Fruit fly (Drosophila melanogaster) whole organism, embryonic: ENCODE data around the gene p115.

ENCODE experiments used
- Antp ChIP-seq: fragments of 200-800 bp; sonication (Bioruptor generic); optimal IDR thresholded peaks from 3 replicates; lab custom pipeline; 2016; ENCODE audit warnings: missing biosample characterization, missing genetic modification characterization
- CG1024 ChIP-seq: fragments of 200-800 bp; sonication (Bioruptor generic); IDR thresholded peaks from 2 replicates; pipeline ENCODE4 v1.3.6; 2022; ENCODE audit warnings: missing biosample characterization, missing genetic modification characterization
- CG10431 ChIP-seq: fragments of 200-800 bp; sonication (Bioruptor generic); optimal IDR thresholded peaks from 3 replicates; lab custom pipeline; 2018; ENCODE audit warnings: missing biosample characterization, mild to moderate bottlenecking, missing genetic modification characterization
- CG10979 ChIP-seq: fragments of 200-800 bp; sonication (Bioruptor generic); optimal IDR thresholded peaks from 2 replicates; lab custom pipeline; 2018; ENCODE audit warnings: missing biosample characterization, mild to moderate bottlenecking, missing genetic modification characterization, moderate library complexity
- CG12299 ChIP-seq: fragments of 200-800 bp; sonication (Bioruptor generic); optimal IDR thresholded peaks from 2 replicates; lab custom pipeline; 2018; ENCODE audit warnings: missing biosample characterization, mild to moderate bottlenecking, missing genetic modification characterization
- CG13296 ChIP-seq: fragments of 200-800 bp; sonication (Bioruptor generic); optimal IDR thresholded peaks from 3 replicates; lab custom pipeline; 2018; ENCODE audit warnings: missing biosample characterization, mild to moderate bottlenecking, missing genetic modification characterization
- CG15073 ChIP-seq: fragments of 200-800 bp; sonication (Bioruptor generic); optimal IDR thresholded peaks from 2 replicates; lab custom pipeline; 2016; ENCODE audit warnings: missing biosample characterization, missing genetic modification characterization
- CG1603 ChIP-seq: fragments of 200-800 bp; sonication (Bioruptor generic); optimal IDR thresholded peaks from 2 replicates; lab custom pipeline; 2019; ENCODE audit warnings: missing biosample characterization, mild to moderate bottlenecking, missing genetic modification characterization, moderate library complexity
- CG17328 ChIP-seq: fragments of 200-800 bp; sonication (Bioruptor generic); IDR thresholded peaks from 2 replicates; pipeline ENCODE4 v1.3.6; 2022; ENCODE audit warnings: missing biosample characterization, missing genetic modification characterization
- CG17359 ChIP-seq: fragments of 200-800 bp; sonication (Bioruptor generic); optimal IDR thresholded peaks from 3 replicates; lab custom pipeline; 2018; ENCODE audit warnings: missing biosample characterization, mild to moderate bottlenecking, missing genetic modification characterization, moderate library complexity
- CG17361 ChIP-seq: fragments of 200-800 bp; sonication (Bioruptor generic); IDR thresholded peaks from 3 replicates; pipeline ENCODE4 v1.3.6; 2022; ENCODE audit warnings: missing biosample characterization, missing genetic modification characterization
- CG18764 ChIP-seq: fragments of 200-800 bp; sonication (Bioruptor generic); optimal IDR thresholded peaks from 3 replicates; lab custom pipeline; 2016; ENCODE audit warnings: missing biosample characterization, missing genetic modification characterization
- CG2116 ChIP-seq: fragments of 200-800 bp; sonication (Bioruptor generic); optimal IDR thresholded peaks from 3 replicates; lab custom pipeline; 2018; ENCODE audit warnings: missing biosample characterization, mild to moderate bottlenecking, missing genetic modification characterization
- CG2120 ChIP-seq: fragments of 200-800 bp; sonication (Bioruptor generic); optimal IDR thresholded peaks from 3 replicates; lab custom pipeline; 2016; ENCODE audit warnings: missing biosample characterization, missing genetic modification characterization
- CG2712 ChIP-seq: fragments of 200-800 bp; optimal IDR thresholded peaks from 3 replicates; lab custom pipeline; 2019; ENCODE audit warnings: missing biosample characterization, mild to moderate bottlenecking, missing genetic modification characterization, moderate library complexity
- CG3847 ChIP-seq: fragments of 200-800 bp; sonication (Bioruptor generic); IDR thresholded peaks from 2 replicates; pipeline ENCODE4 v1.3.6; 2022; ENCODE audit warnings: missing biosample characterization, missing genetic modification characterization
- CG4424 ChIP-seq: fragments of 200-800 bp; sonication (Bioruptor generic); optimal IDR thresholded peaks from 3 replicates; lab custom pipeline; 2016; ENCODE audit warnings: missing biosample characterization, missing genetic modification characterization
- CG7357 ChIP-seq: fragments of 200-800 bp; sonication (Bioruptor generic); IDR thresholded peaks from 3 replicates; pipeline ENCODE4 v1.3.6; 2022; ENCODE audit warnings: missing biosample characterization, missing genetic modification characterization
- Dip3 ChIP-seq: fragments of 200-800 bp; sonication (Bioruptor generic); optimal IDR thresholded peaks from 3 replicates; lab custom pipeline; 2016; ENCODE audit warnings: missing biosample characterization, missing genetic modification characterization
- E2f1 ChIP-seq: fragments of 200-800 bp; sonication (Bioruptor generic); IDR thresholded peaks from 2 replicates; pipeline ENCODE4 v1.3.6; 2022; ENCODE audit warnings: missing biosample characterization, missing genetic modification characterization
- E2f2 ChIP-seq: fragments of 200-800 bp; sonication (Bioruptor generic); IDR thresholded peaks from 2 replicates; pipeline ENCODE4 v1.3.6; 2022; ENCODE audit warnings: missing biosample characterization, missing genetic modification characterization
- Gsc ChIP-seq: fragments of 200-800 bp; sonication (Bioruptor generic); IDR thresholded peaks from 2 replicates; pipeline ENCODE4 v1.3.6; 2022; ENCODE audit warnings: missing biosample characterization, missing genetic modification characterization
- MBD-R2 ChIP-seq: fragments of 200-800 bp; sonication (Bioruptor generic); IDR thresholded peaks from 2 replicates; pipeline ENCODE4 v1.3.6; 2022; ENCODE audit warnings: missing biosample characterization, missing genetic modification characterization
- Ravus ChIP-seq: fragments of 200-800 bp; sonication (Bioruptor generic); IDR thresholded peaks from 2 replicates; pipeline ENCODE4 v1.3.6; 2022; ENCODE audit warnings: missing biosample characterization, missing genetic modification characterization
- Sox102F ChIP-seq: fragments of 200-800 bp; sonication (Bioruptor generic); optimal IDR thresholded peaks from 2 replicates; lab custom pipeline; 2018; ENCODE audit warnings: missing biosample characterization, mild to moderate bottlenecking, missing genetic modification characterization, moderate library complexity
- Spps ChIP-seq: fragments of 200-800 bp; sonication (Bioruptor generic); optimal IDR thresholded peaks from 2 replicates; lab custom pipeline; 2018; ENCODE audit warnings: missing biosample characterization, mild to moderate bottlenecking, missing genetic modification characterization
- Usf ChIP-seq: fragments of 200-800 bp; sonication (Bioruptor generic); optimal IDR thresholded peaks from 2 replicates; lab custom pipeline; 2017; ENCODE audit warnings: missing genotype, missing biosample characterization, missing genetic modification characterization
- Xrp1 ChIP-seq: fragments of 200-800 bp; sonication (Bioruptor generic); IDR thresholded peaks from 2 replicates; pipeline ENCODE4 v1.3.6; 2022; ENCODE audit warnings: missing biosample characterization, missing genetic modification characterization
- abd-A ChIP-seq: fragments of 200-800 bp; sonication (Bioruptor generic); optimal IDR thresholded peaks from 3 replicates; lab custom pipeline; 2019; ENCODE audit warnings: missing biosample characterization, mild to moderate bottlenecking, missing genetic modification characterization, moderate library complexity
- caup ChIP-seq: fragments of 200-800 bp; sonication (Bioruptor generic); optimal IDR thresholded peaks from 3 replicates; lab custom pipeline; 2017; ENCODE audit warnings: missing biosample characterization, mild to moderate bottlenecking, missing genetic modification characterization, moderate library complexity; ENCODE audit not compliant: severe bottlenecking
- cwo ChIP-seq: fragments of 200-800 bp; sonication (Bioruptor generic); optimal IDR thresholded peaks from 3 replicates; lab custom pipeline; 2017; ENCODE audit warnings: missing biosample characterization, missing genetic modification characterization, mild to moderate bottlenecking, moderate library complexity, missing genetic modification reagents
- esg ChIP-seq: fragments of 200-800 bp; sonication (Bioruptor generic); conservative IDR thresholded peaks from 2 replicates; pipeline ENCODE4 v1.3.6; 2022; ENCODE audit warnings: missing biosample characterization, missing genetic modification characterization
- fu2 ChIP-seq: fragments of 200-800 bp; sonication (Bioruptor generic); optimal IDR thresholded peaks from 2 replicates; lab custom pipeline; 2016; ENCODE audit warnings: missing biosample characterization, missing genetic modification characterization
- hkb ChIP-seq, 2 experiments: fragments of 200-800 bp in 1 of 2; fragments of >200 bp in 1 of 2; sonication (Bioruptor generic) in 1 of 2; IDR thresholded peaks in 1 of 2; optimal IDR thresholded peaks in 1 of 2; 2 replicates each; pipeline versions ENCODE4 v1.3.6 to Lab custom; 2017 to 2022; ENCODE audit warnings: missing biosample characterization in 1 of 2, missing genetic modification characterization in 1 of 2
- ken ChIP-seq: fragments of 200-800 bp; sonication (Bioruptor generic); IDR thresholded peaks from 3 replicates; pipeline ENCODE4 v1.3.6; 2022; ENCODE audit warnings: missing biosample characterization, missing genetic modification characterization
- lab ChIP-seq: fragments of 200-800 bp; sonication (Bioruptor generic); optimal IDR thresholded peaks from 3 replicates; lab custom pipeline; 2017; ENCODE audit warnings: missing biosample characterization, missing genetic modification characterization, mild to moderate bottlenecking, moderate library complexity, missing genetic modification reagents
- lbe ChIP-seq: fragments of 200-800 bp; sonication (Bioruptor generic); optimal IDR thresholded peaks from 2 replicates; lab custom pipeline; 2016; ENCODE audit warnings: missing biosample characterization, mild to moderate bottlenecking, missing genetic modification characterization
- maf-S ChIP-seq: fragments of 200-800 bp; sonication (Bioruptor generic); optimal IDR thresholded peaks from 2 replicates; lab custom pipeline; 2016; ENCODE audit warnings: missing biosample characterization, missing genetic modification characterization
- onecut ChIP-seq: fragments of 200-800 bp; sonication (Bioruptor generic); IDR thresholded peaks from 2 replicates; pipeline ENCODE4 v1.3.6; 2022; ENCODE audit warnings: missing biosample characterization, missing genetic modification characterization
- psq ChIP-seq: fragments of 200-800 bp; sonication (Bioruptor generic); optimal IDR thresholded peaks from 2 replicates; lab custom pipeline; 2017; ENCODE audit warnings: missing biosample characterization, missing genetic modification characterization
- pum ChIP-seq: fragments of 200-800 bp; sonication (Bioruptor generic); optimal IDR thresholded peaks from 2 replicates; lab custom pipeline; 2016; ENCODE audit warnings: missing biosample characterization, missing genetic modification characterization
- ranshi ChIP-seq: fragments of 200-800 bp; sonication (Bioruptor generic); IDR thresholded peaks from 2 replicates; pipeline ENCODE4 v1.3.6; 2022; ENCODE audit warnings: missing biosample characterization, missing genetic modification characterization
- ro ChIP-seq: fragments of 200-800 bp; sonication (Bioruptor generic); IDR thresholded peaks from 2 replicates; pipeline ENCODE4 v1.3.6; 2022; ENCODE audit warnings: missing biosample characterization, missing genetic modification characterization
- slou ChIP-seq: fragments of 200-800 bp; sonication (Bioruptor generic); optimal IDR thresholded peaks from 3 replicates; lab custom pipeline; 2016; ENCODE audit warnings: missing biosample characterization, missing genetic modification characterization
- sqz ChIP-seq: fragments of 200-800 bp; sonication (Bioruptor generic); optimal IDR thresholded peaks from 3 replicates; lab custom pipeline; 2018; ENCODE audit warnings: missing biosample characterization, mild to moderate bottlenecking, missing genetic modification characterization
- sr ChIP-seq: fragments of 200-800 bp; sonication (Bioruptor generic); IDR thresholded peaks from 3 replicates; pipeline ENCODE4 v1.3.6; 2022; ENCODE audit warnings: missing biosample characterization, missing genetic modification characterization
- tll ChIP-seq, 2 experiments: fragments of 200-800 bp in 1 of 2; fragments of >200 bp in 1 of 2; sonication (Bioruptor generic) in 1 of 2; optimal IDR thresholded peaks; 2 replicates each; lab custom pipeline; 2017 to 2019; ENCODE audit warnings: missing biosample characterization in 2 of 2, missing genetic modification characterization in 2 of 2, mild to moderate bottlenecking in 1 of 2, moderate library complexity in 1 of 2
- tna ChIP-seq: fragments of 200-800 bp; sonication (Bioruptor generic); IDR thresholded peaks from 2 replicates; pipeline ENCODE4 v1.3.6; 2022; ENCODE audit warnings: missing biosample characterization, missing genetic modification characterization; ENCODE audit not compliant: partially characterized antibody
- twi ChIP-seq: fragments of 200-800 bp; optimal IDR thresholded peaks from 2 replicates; lab custom pipeline; 2019; ENCODE audit warnings: missing biosample characterization, mild to moderate bottlenecking, missing genetic modification characterization, moderate library complexity
- zf30C ChIP-seq: fragments of 200-800 bp; sonication (Bioruptor generic); optimal IDR thresholded peaks from 3 replicates; lab custom pipeline; 2018; ENCODE audit warnings: missing biosample characterization, mild to moderate bottlenecking, missing genetic modification characterization

Gene p115

DNA sequence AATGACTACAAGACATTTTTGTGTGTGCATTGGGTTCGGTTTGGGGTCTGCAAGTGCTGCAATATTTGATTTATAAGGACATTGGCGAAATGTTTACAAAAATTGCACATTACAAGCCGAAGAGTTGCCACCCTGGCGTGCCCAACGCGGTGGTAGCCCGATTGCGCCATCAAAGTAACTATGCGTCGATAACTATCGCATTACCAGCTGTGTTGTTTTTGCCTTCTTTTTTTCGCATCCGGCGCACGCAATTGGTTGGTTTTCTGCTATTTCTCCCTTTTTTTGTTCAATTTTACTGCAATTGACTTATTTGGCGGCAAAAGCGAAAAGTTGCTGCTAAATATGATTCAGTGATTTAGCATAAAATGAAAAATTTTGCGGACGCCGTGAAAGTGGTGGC, 40.8 kb downstream of the p115 start, which contains the start of gene RpS14b (continued):
- TF ChIP-seq Xrp1: no peak
- no peak for TF ChIP-seq CG15073
- TF ChIP-seq CG1024 (GFP tag; lab: Robert Waterston, UW): no peak
- TF ChIP-seq CG12299 (tag; lab: Kevin White, UChicago): peak; percentile 38
- peak; percentile 25; the same call in 1 of the 3 replicates for TF ChIP-seq CG7357
- peak; percentile 77 for TF ChIP-seq sqz (GFP tag; lab: Kevin White, UChicago)
- peak; percentile 30; the same call in 1 of the 3 replicates for TF ChIP-seq CG17361 (GFP tag; lab: Robert Waterston, UW)
- peak; percentile 29 for TF ChIP-seq CG4424 (GFP tag; lab: Kevin White, UChicago)
- TF ChIP-seq hkb (optimal IDR thresholded peaks at IDR 0.05; lab: Kevin White, UChicago): peak; percentile 36
- TF ChIP-seq hkb (GFP tag; IDR thresholded peaks at IDR 0.05; lab: Robert Waterston, UW): peak; percentile 71
- TF ChIP-seq Usf (GFP tag; lab: Kevin White, UChicago): no peak
- peak; percentile 36; the same call in 1 of the 2 replicates for TF ChIP-seq E2f1 (GFP tag; lab: Robert Waterston, UW)
- peak; percentile 76 for TF ChIP-seq MBD-R2 (GFP tag; lab: Robert Waterston, UW)
- TF ChIP-seq pum (GFP tag; lab: Kevin White, UChicago): peak; percentile 3
- TF ChIP-seq CG3847 (GFP tag; lab: Robert Waterston, UW): peak; percentile 61
- peak; percentile 39 for TF ChIP-seq CG10431 (GFP tag; lab: Kevin White, UChicago)
- peak; percentile 14 for TF ChIP-seq CG17359 (tag; lab: Kevin White, UChicago)
- peak; percentile 25 for TF ChIP-seq CG10979
- peak; percentile 33 for TF ChIP-seq lbe (GFP tag; lab: Kevin White, UChicago)
- no peak for TF ChIP-seq ro (GFP tag; lab: Robert Waterston, UW)
- TF ChIP-seq E2f2: peak; percentile 60
- TF ChIP-seq onecut (GFP tag; lab: Robert Waterston, UW): peak; percentile 69
- peak; percentile 39 for TF ChIP-seq slou
- TF ChIP-seq Spps (tag; lab: Kevin White, UChicago): no peak
- peak; percentile 79 for TF ChIP-seq CG17328
- TF ChIP-seq Dip3 (GFP tag; lab: Kevin White, UChicago): peak; percentile 57
- peak; percentile 98 for TF ChIP-seq CG2116 (GFP tag; lab: Kevin White, UChicago)
- TF ChIP-seq CG1603: peak; percentile 72
- TF ChIP-seq CG18764 (GFP tag; lab: Kevin White, UChicago): peak; percentile 31
- TF ChIP-seq CG2712 (tag; lab: Kevin White, UChicago): peak; percentile 17
- TF ChIP-seq CG13296 (GFP tag; lab: Kevin White, UChicago): peak; percentile 81
- TF ChIP-seq sr (GFP tag; lab: Robert Waterston, UW): peak; percentile 67
- 0 out of 2 replicates have a peak, but pooled peaks have one; percentile 5 for TF ChIP-seq esg (GFP tag; lab: Robert Waterston, UW)
- TF ChIP-seq Sox102F (GFP tag; lab: Kevin White, UChicago): no peak
- TF ChIP-seq ken (GFP tag; lab: Robert Waterston, UW): peak; percentile 60; the same call in 1 of the 3 replicates
- TF ChIP-seq psq (GFP tag; lab: Kevin White, UChicago): no peak
- TF ChIP-seq abd-A: no peak
- no peak for TF ChIP-seq tll (GFP tag; optimal IDR thresholded peaks at IDR 0.05; lab: Kevin White, UChicago)
- peak; percentile 54 for TF ChIP-seq Antp
- no peak for TF ChIP-seq twi (tag; lab: Kevin White, UChicago)
- TF ChIP-seq cwo (GFP tag; lab: Kevin White, UChicago): peak; percentile 35
- TF ChIP-seq zf30C (GFP tag; lab: Kevin White, UChicago): peak; percentile 50
- no peak for TF ChIP-seq Gsc (GFP tag; lab: Robert Waterston, UW)
- peak; percentile 87 for TF ChIP-seq lab (GFP tag; lab: Kevin White, UChicago)
- TF ChIP-seq CG2120 (GFP tag; lab: Kevin White, UChicago): peak; percentile 66
- TF ChIP-seq tna: 0 out of 2 replicates have a peak, but pooled peaks have one; percentile 33
- TF ChIP-seq caup (GFP tag; lab: Kevin White, UChicago): peak; percentile 88
- TF ChIP-seq fu2: peak; percentile 31
- TF ChIP-seq Ravus (GFP tag; lab: Robert Waterston, UW): no peak
- peak; percentile 74 for TF ChIP-seq ranshi (GFP tag; lab: Robert Waterston, UW)
- peak; percentile 30 for TF ChIP-seq maf-S (GFP tag; lab: Kevin White, UChicago)
